Worm (Caenorhabditis elegans) whole organism, young adult: ENCODE results near the gene Y22D7AR.14.

Source experiments
- F37B4.10 ChIP-seq: fragments of 200-800 bp; sonication (Bioruptor generic); IDR thresholded peaks from 2 replicates; pipeline ENCODE4 v1.3.6; 2022; ENCODE audit warnings: missing genetic modification characterization, missing compliant biosample characterization
- F57C9.4 ChIP-seq: sonication (generic microtip); optimal IDR thresholded peaks from 2 replicates; lab custom pipeline; 2017; ENCODE audit warnings: mild to moderate bottlenecking, missing genetic modification characterization, missing compliant biosample characterization

DNA sequence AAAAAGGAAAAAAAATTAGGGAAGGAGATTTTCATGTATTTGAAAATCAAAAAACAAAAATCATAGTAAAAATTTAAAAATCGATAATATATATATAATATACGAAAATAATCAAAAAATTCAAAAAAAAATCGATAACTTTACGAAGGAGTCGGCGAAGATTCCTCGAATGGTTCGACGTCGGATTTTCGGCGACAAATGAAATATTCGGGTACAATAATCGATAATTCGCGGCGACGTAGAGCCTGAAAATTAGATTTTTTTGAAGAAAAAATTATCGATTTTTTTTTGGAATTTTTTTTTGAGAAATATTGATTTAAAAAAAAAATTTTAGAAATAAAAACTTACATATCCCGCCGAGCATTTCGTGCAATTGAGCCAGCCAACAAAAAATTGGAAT, 24.5 kb downstream of the Y22D7AR.14 start:
- no peak for TF ChIP-seq F37B4.10 (GFP tag; lab: Robert Waterston, UW)
- TF ChIP-seq F57C9.4 (tag; lab: Kevin White, UChicago): no peak
